Worm (Caenorhabditis elegans): ENCODE data around the gene cln-3.1.

cln-3.1 gene

ce11 chrV:11311013-11311472 is 45.6 kb upstream of the cln-3.1 start, which contains the start of gene T03F7.7:
Gene T03F7.7, plus strand, starts transcription at chrV:11311422.
- TF ChIP-seq dmd-9 (GFP tag; IDR thresholded peaks at IDR 0.05) = no peak
- TF ChIP-seq hif-1 (tag; optimal IDR thresholded peaks at IDR 0.05) = no peak
- no peak for TF ChIP-seq mdt-29 (GFP tag; IDR thresholded peaks at IDR 0.05)
- TF ChIP-seq pqm-1 (tag; optimal IDR thresholded peaks at IDR 0.05) = peak; percentile 93
- TF ChIP-seq zfp-3 (GFP tag; conservative IDR thresholded peaks at IDR 0.05) = no peak
- TF ChIP-seq F44E2.7 (GFP tag; IDR thresholded peaks at IDR 0.05) = no peak
- TF ChIP-seq fos-1 (tag; optimal IDR thresholded peaks at IDR 0.05) = no peak
- peak in 1 of 2 experiments; percentile 35 for TF ChIP-seq mdl-1 (tag; optimal IDR thresholded peaks at IDR 0.05)
- peak; percentile 85 for TF ChIP-seq dmd-6 (GFP tag; IDR thresholded peaks at IDR 0.05)
- no peak for TF ChIP-seq aly-2 (tag; optimal IDR thresholded peaks at IDR 0.05)
- TF ChIP-seq ceh-32 (tag; optimal IDR thresholded peaks at IDR 0.05; ENCODE audit: poor library complexity) = no peak
- no peak for TF ChIP-seq tag-97 (GFP tag; IDR thresholded peaks at IDR 0.05)
- no peak for TF ChIP-seq fkh-10 (GFP tag; optimal IDR thresholded peaks at IDR 0.05)
- TF ChIP-seq attf-4 (tag; optimal IDR thresholded peaks at IDR 0.05) = no peak
- no peak for TF ChIP-seq daf-12 (tag; optimal IDR thresholded peaks at IDR 0.05)
- no peak for TF ChIP-seq duxl-1 (tag; optimal IDR thresholded peaks at IDR 0.05; ENCODE audit: poor library complexity)
- TF ChIP-seq nhr-48 (tag; optimal IDR thresholded peaks at IDR 0.05) = peak; percentile 45
- TF ChIP-seq sdz-12 (GFP tag; optimal IDR thresholded peaks at IDR 0.05) = no peak
- TF ChIP-seq lin-1 (GFP tag; IDR thresholded peaks at IDR 0.05) = peak; percentile 84
- TF ChIP-seq ceh-82 (tag; optimal IDR thresholded peaks at IDR 0.05) = no peak
- peak; percentile 75 for TF ChIP-seq php-3 (GFP tag; IDR thresholded peaks at IDR 0.05)
- no peak for TF ChIP-seq daf-19 (GFP tag; conservative IDR thresholded peaks at IDR 0.05)
- no peak for TF ChIP-seq vab-7 (GFP tag; IDR thresholded peaks at IDR 0.05)
- TF ChIP-seq lin-38 (GFP tag; IDR thresholded peaks at IDR 0.05) = no peak
- no peak for TF ChIP-seq Y5F2A.4 (GFP tag; optimal IDR thresholded peaks at IDR 0.05)
- no peak for TF ChIP-seq saeg-2 (GFP tag; IDR thresholded peaks at IDR 0.05)
- no peak for TF ChIP-seq nhr-76 (tag; optimal IDR thresholded peaks at IDR 0.05)
- TF ChIP-seq hlh-30 (tag; optimal IDR thresholded peaks at IDR 0.05; ENCODE audit: insufficient read depth) = no peak
- TF ChIP-seq zfp-2 (tag; optimal IDR thresholded peaks at IDR 0.05) = no peak
- no peak for TF ChIP-seq ctbp-1 (GFP tag; IDR thresholded peaks at IDR 0.05)
- TF ChIP-seq aha-1 (tag) = no peak
- no peak for TF ChIP-seq T20F7.1 (GFP tag; optimal IDR thresholded peaks at IDR 0.05)
- TF ChIP-seq gei-8 (GFP tag; optimal IDR thresholded peaks at IDR 0.05) = no peak
- no peak for TF ChIP-seq nhr-41 (GFP tag; IDR thresholded peaks at IDR 0.05)
- no peak for TF ChIP-seq pha-4 (GFP tag; IDR thresholded peaks at IDR 0.05)
- TF ChIP-seq pha-4 (tag; optimal IDR thresholded peaks at IDR 0.05) = no peak
- no peak for TF ChIP-seq daf-16 (GFP tag; optimal IDR thresholded peaks at IDR 0.05)
- peak; percentile 55 for TF ChIP-seq daf-16 (tag; optimal IDR thresholded peaks at IDR 0.05)
- TF ChIP-seq nhr-11 (tag; optimal IDR thresholded peaks at IDR 0.05) = no peak
- no peak for TF ChIP-seq Y48G9A.11 (GFP tag; IDR thresholded peaks at IDR 0.05)
- TF ChIP-seq ceh-62 (tag; optimal IDR thresholded peaks at IDR 0.05) = no peak
- no peak for TF ChIP-seq rbr-2 (tag; optimal IDR thresholded peaks at IDR 0.05)
- TF ChIP-seq ceh-44 (GFP tag; IDR thresholded peaks at IDR 0.05) = no peak
- peak; percentile 73; the same call in 1 of the 2 replicates for TF ChIP-seq tra-1 (GFP tag; IDR thresholded peaks at IDR 0.05)
- no peak for TF ChIP-seq ZK337.2 (GFP tag; IDR thresholded peaks at IDR 0.05)
- TF ChIP-seq nhr-77 (tag; optimal IDR thresholded peaks at IDR 0.05) = peak; percentile 64
- TF ChIP-seq ZK546.5 (tag; optimal IDR thresholded peaks at IDR 0.05) = no peak
- TF ChIP-seq ceh-20 (GFP tag; IDR thresholded peaks at IDR 0.05) = no peak
- TF ChIP-seq ces-1 (GFP tag; optimal IDR thresholded peaks at IDR 0.05) = no peak
- no peak for TF ChIP-seq zip-2 (tag; optimal IDR thresholded peaks at IDR 0.05)
- no peak for TF ChIP-seq unc-130 (GFP tag; optimal IDR thresholded peaks at IDR 0.05)
- TF ChIP-seq egl-43 (GFP tag; IDR thresholded peaks at IDR 0.05) = no peak
- no peak for TF ChIP-seq nhr-10 (tag; optimal IDR thresholded peaks at IDR 0.05)
